Worm (Caenorhabditis elegans): ENCODE data around the gene golg-2.

The golg-2 gene

ce11 chrII:5048185-5048795 lies 8.4 kb upstream of the golg-2 start:
- TF ChIP-seq C34F6.9 (tag; optimal IDR thresholded peaks at IDR 0.05) (peak; percentile 13), mbf-1 (tag; optimal IDR thresholded peaks at IDR 0.05) (no peak), ceh-82 (tag; optimal IDR thresholded peaks at IDR 0.05) (no peak), nhr-129 (tag; optimal IDR thresholded peaks at IDR 0.05) (peak; percentile 54)

ce11 chrII:5047279-5047678 lies 7.4 kb upstream of the golg-2 start:
- no peak for TF ChIP-seq F13H6.1 (tag; optimal IDR thresholded peaks at IDR 0.05)
- TF ChIP-seq nhr-129 (tag; optimal IDR thresholded peaks at IDR 0.05): peak; percentile 41
- peak; percentile 10 for TF ChIP-seq blmp-1 (tag; optimal IDR thresholded peaks at IDR 0.05; ENCODE audit: insufficient read depth)
- TF ChIP-seq C34F6.9 (tag; optimal IDR thresholded peaks at IDR 0.05): peak; percentile 20
- TF ChIP-seq nhr-25 (tag; optimal IDR thresholded peaks at IDR 0.05): no peak

- TF ChIP-seq unc-62 (GFP tag; optimal IDR thresholded peaks at IDR 0.05) (no peak), sem-4 (tag; optimal IDR thresholded peaks at IDR 0.05) (peak; percentile 6), nhr-21 (tag; optimal IDR thresholded peaks at IDR 0.05) (no peak), lsy-2 (tag; optimal IDR thresholded peaks at IDR 0.05) (peak in 1 of 2 experiments; percentile 2), peb-1 (tag; optimal IDR thresholded peaks at IDR 0.05) (no peak), C34F6.9 (tag; optimal IDR thresholded peaks at IDR 0.05) (peak; percentile 7), aly-2 (tag; optimal IDR thresholded peaks at IDR 0.05) (no peak), nhr-129 (tag; optimal IDR thresholded peaks at IDR 0.05) (peak; percentile 10), mab-5 (tag; optimal IDR thresholded peaks at IDR 0.05) (no peak), ztf-4 (tag; optimal IDR thresholded peaks at IDR 0.05) (no peak), unc-55 (GFP tag; optimal IDR thresholded peaks at IDR 0.05) (peak; percentile 46), gmeb-1 (tag; optimal IDR thresholded peaks at IDR 0.05) (no peak)
Measured at ce11 chrII:5046209-5047200, 6.6 kb upstream of the golg-2 start.

ce11 chrII:5042381-5042930 lies 2.6 kb upstream of the golg-2 start:
- TF ChIP-seq sem-4 (tag; optimal IDR thresholded peaks at IDR 0.05): no peak
- TF ChIP-seq unc-39 (tag; optimal IDR thresholded peaks at IDR 0.05): no peak
- no peak for TF ChIP-seq nhr-237 (tag; optimal IDR thresholded peaks at IDR 0.05)
- no peak for TF ChIP-seq nhr-77 (tag; optimal IDR thresholded peaks at IDR 0.05)
- no peak for TF ChIP-seq peb-1 (tag; optimal IDR thresholded peaks at IDR 0.05)
- TF ChIP-seq gmeb-1 (tag; optimal IDR thresholded peaks at IDR 0.05): no peak
- peak; percentile 13 for TF ChIP-seq C34F6.9 (tag; optimal IDR thresholded peaks at IDR 0.05)
- TF ChIP-seq unc-62 (GFP tag; optimal IDR thresholded peaks at IDR 0.05): no peak
- no peak for TF ChIP-seq ceh-16 (tag; optimal IDR thresholded peaks at IDR 0.05)
- TF ChIP-seq sma-3 (GFP tag; optimal IDR thresholded peaks at IDR 0.05): no peak
- TF ChIP-seq snpc-4 (tag; optimal IDR thresholded peaks at IDR 0.05): no peak
- no peak for TF ChIP-seq lin-39 (tag; optimal IDR thresholded peaks at IDR 0.05)
- TF ChIP-seq R02D3.7 (tag; optimal IDR thresholded peaks at IDR 0.05): no peak
- TF ChIP-seq nhr-129 (tag; optimal IDR thresholded peaks at IDR 0.05): peak; percentile 15
- no peak for TF ChIP-seq mdl-1 (tag; optimal IDR thresholded peaks at IDR 0.05)
- TF ChIP-seq zag-1 (tag; optimal IDR thresholded peaks at IDR 0.05): peak; percentile 24
- no peak for TF ChIP-seq alr-1 (tag; optimal IDR thresholded peaks at IDR 0.05)
- peak; percentile 53 for TF ChIP-seq unc-55 (GFP tag; optimal IDR thresholded peaks at IDR 0.05)
- no peak for TF ChIP-seq ztf-4 (tag; optimal IDR thresholded peaks at IDR 0.05)
- no peak for TF ChIP-seq egl-27 (tag; optimal IDR thresholded peaks at IDR 0.05)
- TF ChIP-seq ama-1 (optimal IDR thresholded peaks at IDR 0.05): no peak
- TF ChIP-seq skn-1 (tag; optimal IDR thresholded peaks at IDR 0.05): no peak
- no peak for TF ChIP-seq lin-13 (GFP tag; optimal IDR thresholded peaks at IDR 0.05)
- TF ChIP-seq nhr-21 (tag; optimal IDR thresholded peaks at IDR 0.05): no peak
- no peak for TF ChIP-seq elt-3 (tag; optimal IDR thresholded peaks at IDR 0.05)
- TF ChIP-seq nhr-12 (tag; optimal IDR thresholded peaks at IDR 0.05): no peak
- TF ChIP-seq nhr-25 (tag; optimal IDR thresholded peaks at IDR 0.05): no peak
- TF ChIP-seq mbf-1 (tag; optimal IDR thresholded peaks at IDR 0.05): no peak
- TF ChIP-seq mab-5 (tag; optimal IDR thresholded peaks at IDR 0.05): no peak
- TF ChIP-seq crh-2 (tag; optimal IDR thresholded peaks at IDR 0.05): no peak
- peak in 1 of 2 experiments; percentile 35 for TF ChIP-seq lsy-2 (tag; optimal IDR thresholded peaks at IDR 0.05)
- no peak for TF ChIP-seq aly-2 (tag; optimal IDR thresholded peaks at IDR 0.05)
- no peak for TF ChIP-seq blmp-1 (tag; optimal IDR thresholded peaks at IDR 0.05; ENCODE audit: insufficient read depth)
- TF ChIP-seq nhr-23 (tag; optimal IDR thresholded peaks at IDR 0.05): no peak
- TF ChIP-seq nhr-6 (tag; optimal IDR thresholded peaks at IDR 0.05): peak; percentile 11
- TF ChIP-seq sma-9 (GFP tag; optimal IDR thresholded peaks at IDR 0.05): no peak
- TF ChIP-seq sma-9 (tag; optimal IDR thresholded peaks at IDR 0.05): no peak
- no peak for TF ChIP-seq ztf-1 (GFP tag; conservative IDR thresholded peaks at IDR 0.05)
- TF ChIP-seq nhr-10 (tag; optimal IDR thresholded peaks at IDR 0.05): no peak
- no peak for TF ChIP-seq elt-1 (tag; optimal IDR thresholded peaks at IDR 0.05)

Data from whole organism, L2 larva.